Fruit fly (Drosophila melanogaster) whole organism, embryonic: ENCODE results near the gene CG42671.

Experiments used
- ATbp ChIP-seq: fragments of 200-800 bp; sonication (Bioruptor generic); optimal IDR thresholded peaks from 2 replicates; lab custom pipeline; 2017; ENCODE audit warnings: missing biosample characterization, mild to moderate bottlenecking, missing genetic modification characterization, missing genetic modification reagents
- Abd-B ChIP-seq: fragments of 200-800 bp; sonication (Bioruptor generic); optimal IDR thresholded peaks from 2 replicates; lab custom pipeline; 2018; ENCODE audit warnings: missing biosample characterization, mild to moderate bottlenecking, missing genetic modification characterization, moderate library complexity
- B-H1 ChIP-seq: fragments of 200-800 bp; sonication (Bioruptor generic); IDR thresholded peaks from 3 replicates; pipeline ENCODE4 v1.3.6; 2022; ENCODE audit warnings: missing biosample characterization, missing genetic modification characterization
- BtbVII ChIP-seq: fragments of 200-800 bp; sonication (Bioruptor generic); optimal IDR thresholded peaks from 3 replicates; lab custom pipeline; 2017; ENCODE audit warnings: missing biosample characterization, mild to moderate bottlenecking, missing genetic modification characterization
- CG10543 ChIP-seq: fragments of 200-800 bp; sonication (Bioruptor generic); optimal IDR thresholded peaks from 3 replicates; lab custom pipeline; 2017; ENCODE audit warnings: missing biosample characterization, mild to moderate bottlenecking, missing genetic modification characterization, moderate library complexity
- CG11696 ChIP-seq: fragments of 200-800 bp; sonication (Bioruptor generic); IDR thresholded peaks from 2 replicates; pipeline ENCODE4 v1.3.6; 2022; ENCODE audit warnings: missing biosample characterization, missing genetic modification characterization
- CG13123 ChIP-seq: fragments of 200-800 bp; sonication (Bioruptor generic); optimal IDR thresholded peaks from 2 replicates; lab custom pipeline; 2016; ENCODE audit warnings: missing biosample characterization, missing genetic modification characterization
- CG15696 ChIP-seq: fragments of 200-800 bp; sonication (Bioruptor generic); optimal IDR thresholded peaks from 2 replicates; lab custom pipeline; 2019; ENCODE audit warnings: missing biosample characterization, mild to moderate bottlenecking, missing genetic modification characterization, moderate library complexity
- CG17186 ChIP-seq: fragments of 200-800 bp; sonication (Bioruptor generic); optimal IDR thresholded peaks from 3 replicates; lab custom pipeline; 2017; ENCODE audit warnings: missing biosample characterization, missing genetic modification reagents, missing genetic modification characterization
- CG1832 ChIP-seq: fragments of 200-800 bp; sonication (Bioruptor generic); optimal IDR thresholded peaks from 2 replicates; lab custom pipeline; 2017; ENCODE audit warnings: missing biosample characterization, mild to moderate bottlenecking, missing genetic modification characterization, inconsistent platforms
- CG2875 ChIP-seq: fragments of 200-800 bp; sonication (Bioruptor generic); optimal IDR thresholded peaks from 2 replicates; lab custom pipeline; 2017; ENCODE audit warnings: missing biosample characterization, mild to moderate bottlenecking, missing genetic modification characterization, missing genetic modification reagents
- CG3847 ChIP-seq: fragments of 200-800 bp; sonication (Bioruptor generic); IDR thresholded peaks from 2 replicates; pipeline ENCODE4 v1.3.6; 2022; ENCODE audit warnings: missing biosample characterization, missing genetic modification characterization
- CG4360 ChIP-seq: fragments of 200-800 bp; sonication (Bioruptor generic); IDR thresholded peaks from 2 replicates; pipeline ENCODE4 v1.3.6; 2022; ENCODE audit warnings: missing biosample characterization, missing genetic modification characterization
- CG4404 ChIP-seq: fragments of 200-800 bp; sonication (Bioruptor generic); IDR thresholded peaks from 2 replicates; pipeline ENCODE4 v1.3.6; 2022; ENCODE audit warnings: missing biosample characterization, missing genetic modification characterization
- CG4424 ChIP-seq: fragments of 200-800 bp; sonication (Bioruptor generic); optimal IDR thresholded peaks from 3 replicates; lab custom pipeline; 2016; ENCODE audit warnings: missing biosample characterization, missing genetic modification characterization
- CG8089 ChIP-seq: fragments of 200-800 bp; sonication (Bioruptor generic); optimal IDR thresholded peaks from 3 replicates; lab custom pipeline; 2016; ENCODE audit warnings: missing biosample characterization, missing genetic modification characterization
- CG9609 ChIP-seq: fragments of 200-800 bp; sonication (Bioruptor generic); optimal IDR thresholded peaks from 3 replicates; lab custom pipeline; 2016; ENCODE audit warnings: missing biosample characterization, missing genetic modification characterization
- CG9932 ChIP-seq: fragments of 200-800 bp; sonication (Bioruptor generic); IDR thresholded peaks from 2 replicates; pipeline ENCODE4 v1.3.6; 2022; ENCODE audit warnings: missing biosample characterization, missing genetic modification characterization
- D ChIP-seq, 2 experiments: fragments of 200-800 bp in 1 of 2; fragments of >200 bp in 1 of 2; sonication (Bioruptor generic) in 1 of 2; optimal IDR thresholded peaks; 2 replicates in 1 of 2; 3 replicates in 1 of 2; lab custom pipeline; 2017; ENCODE audit warnings: mild to moderate bottlenecking in 1 of 2, missing biosample characterization in 1 of 2, missing genetic modification characterization in 1 of 2, missing genetic modification reagents in 1 of 2
- Dfd ChIP-seq, 2 experiments: fragments of >200 bp; optimal IDR thresholded peaks; 2 replicates each; lab custom pipeline; 2017; ENCODE audit warnings: missing biosample characterization in 2 of 2, missing genetic modification characterization in 2 of 2
- Drgx ChIP-seq: fragments of 200-800 bp; sonication (Bioruptor generic); IDR thresholded peaks from 2 replicates; pipeline ENCODE4 v1.3.6; 2022; ENCODE audit warnings: missing biosample characterization, missing genetic modification characterization
- E2f1 ChIP-seq: fragments of 200-800 bp; sonication (Bioruptor generic); IDR thresholded peaks from 2 replicates; pipeline ENCODE4 v1.3.6; 2022; ENCODE audit warnings: missing biosample characterization, missing genetic modification characterization
- ERR ChIP-seq: fragments of 200-800 bp; sonication (Bioruptor generic); optimal IDR thresholded peaks from 2 replicates; lab custom pipeline; 2016; ENCODE audit warnings: missing biosample characterization, missing genetic modification characterization
- GATAe ChIP-seq: fragments of 200-800 bp; sonication (Bioruptor generic); conservative IDR thresholded peaks from 2 replicates; pipeline ENCODE4 v1.3.6; 2022; ENCODE audit warnings: missing biosample characterization, missing genetic modification characterization
- Gsc ChIP-seq: fragments of 200-800 bp; sonication (Bioruptor generic); IDR thresholded peaks from 2 replicates; pipeline ENCODE4 v1.3.6; 2022; ENCODE audit warnings: missing biosample characterization, missing genetic modification characterization
- Hr3 ChIP-seq: fragments of 200-800 bp; sonication (Bioruptor generic); optimal IDR thresholded peaks from 3 replicates; lab custom pipeline; 2016; ENCODE audit warnings: missing biosample characterization, missing genetic modification characterization
- Hr51 ChIP-seq, 2 experiments: fragments of 200-800 bp; sonication (Bioruptor generic); optimal IDR thresholded peaks; 2 replicates in 1 of 2; 3 replicates in 1 of 2; lab custom pipeline; 2016 to 2018; ENCODE audit warnings: missing biosample characterization in 2 of 2, missing genetic modification characterization in 2 of 2, mild to moderate bottlenecking in 1 of 2, moderate library complexity in 1 of 2
- Hr78 ChIP-seq, 2 experiments: fragments of 200-800 bp in 1 of 2; fragments of >200 bp in 1 of 2; sonication (Bioruptor generic) in 1 of 2; optimal IDR thresholded peaks; 2 replicates each; lab custom pipeline; 2017 to 2019; ENCODE audit warnings: missing biosample characterization in 2 of 2, missing genetic modification characterization in 2 of 2, mild to moderate bottlenecking in 1 of 2, moderate library complexity in 1 of 2
- Mes4 ChIP-seq: fragments of 200-800 bp; sonication (Bioruptor generic); optimal IDR thresholded peaks from 2 replicates; lab custom pipeline; 2016; ENCODE audit warnings: missing biosample characterization, missing genetic modification characterization
- NC2α ChIP-seq: fragments of 200-800 bp; sonication (Bioruptor generic); optimal IDR thresholded peaks from 2 replicates; lab custom pipeline; 2016; ENCODE audit warnings: missing biosample characterization, missing genetic modification characterization
- Rx ChIP-seq: fragments of 200-800 bp; sonication (Bioruptor generic); IDR thresholded peaks from 2 replicates; pipeline ENCODE4 v1.3.6; 2022; ENCODE audit warnings: missing biosample characterization, missing genetic modification characterization
- Six4 ChIP-seq: fragments of 200-800 bp; sonication (Bioruptor generic); optimal IDR thresholded peaks from 2 replicates; lab custom pipeline; 2016; ENCODE audit warnings: missing biosample characterization, missing genetic modification characterization
- Spps ChIP-seq: fragments of 200-800 bp; sonication (Bioruptor generic); optimal IDR thresholded peaks from 2 replicates; lab custom pipeline; 2018; ENCODE audit warnings: missing biosample characterization, mild to moderate bottlenecking, missing genetic modification characterization
- ato ChIP-seq: fragments of 200-800 bp; sonication (Bioruptor generic); IDR thresholded peaks from 2 replicates; pipeline ENCODE4 v1.3.6; 2022; ENCODE audit warnings: missing biosample characterization, missing genetic modification characterization; ENCODE audit not compliant: partially characterized antibody
- bbx ChIP-seq: fragments of 200-800 bp; sonication (Bioruptor generic); IDR thresholded peaks from 2 replicates; pipeline ENCODE4 v1.3.6; 2022; ENCODE audit warnings: missing biosample characterization, missing genetic modification characterization; ENCODE audit not compliant: partially characterized antibody
- bigmax ChIP-seq: fragments of 200-800 bp; sonication (Bioruptor generic); optimal IDR thresholded peaks from 2 replicates; lab custom pipeline; 2018; ENCODE audit warnings: missing biosample characterization, mild to moderate bottlenecking, missing genetic modification characterization
- dm ChIP-seq: fragments of 200-800 bp; sonication (Bioruptor generic); optimal IDR thresholded peaks from 3 replicates; lab custom pipeline; 2016; ENCODE audit warnings: missing biosample characterization, missing genetic modification characterization
- eyg ChIP-seq: fragments of 200-800 bp; sonication (Bioruptor generic); optimal IDR thresholded peaks from 3 replicates; lab custom pipeline; 2016; ENCODE audit warnings: missing biosample characterization, missing genetic modification characterization
- fru ChIP-seq: fragments of >200 bp; optimal IDR thresholded peaks from 2 replicates; lab custom pipeline; 2017
- hb ChIP-seq: fragments of 200-800 bp; sonication (Bioruptor generic); IDR thresholded peaks from 3 replicates; pipeline ENCODE4 v1.3.6; 2022; ENCODE audit warnings: missing biosample characterization, missing genetic modification characterization; ENCODE audit not compliant: partially characterized antibody
- ind ChIP-seq: fragments of 200-800 bp; sonication (Bioruptor generic); optimal IDR thresholded peaks from 3 replicates; lab custom pipeline; 2016; ENCODE audit warnings: missing biosample characterization, missing genetic modification characterization
- lilli ChIP-seq: fragments of 200-800 bp; sonication (Bioruptor generic); optimal IDR thresholded peaks from 3 replicates; lab custom pipeline; 2016; ENCODE audit warnings: missing biosample characterization, missing genetic modification characterization
- pzg ChIP-seq: fragments of 200-800 bp; sonication (Bioruptor generic); optimal IDR thresholded peaks from 3 replicates; lab custom pipeline; 2018; ENCODE audit warnings: missing biosample characterization, mild to moderate bottlenecking, missing genetic modification characterization, moderate library complexity
- sc ChIP-seq, 3 experiments: fragments of >200 bp in 2 of 3; fragments of 200-800 bp in 1 of 3; sonication (Bioruptor generic) in 1 of 3; optimal IDR thresholded peaks; 2 replicates in 2 of 3; 3 replicates in 1 of 3; lab custom pipeline; 2017; ENCODE audit warnings: mild to moderate bottlenecking in 1 of 3, missing biosample characterization in 1 of 3, missing genetic modification characterization in 1 of 3, missing genetic modification reagents in 1 of 3
- schlank ChIP-seq: fragments of 200-800 bp; sonication (Bioruptor generic); optimal IDR thresholded peaks from 2 replicates; lab custom pipeline; 2018; ENCODE audit warnings: missing biosample characterization, mild to moderate bottlenecking, missing genetic modification characterization
- sens-2 ChIP-seq: fragments of 200-800 bp; sonication (Bioruptor generic); IDR thresholded peaks from 2 replicates; pipeline ENCODE4 v1.3.6; 2022; ENCODE audit warnings: missing biosample characterization, missing genetic modification characterization
- sima ChIP-seq: fragments of 200-800 bp; sonication (Bioruptor generic); optimal IDR thresholded peaks from 2 replicates; lab custom pipeline; 2016; ENCODE audit warnings: missing biosample characterization, missing genetic modification characterization
- sob ChIP-seq: fragments of 200-800 bp; sonication (Bioruptor generic); IDR thresholded peaks from 2 replicates; pipeline ENCODE4 v1.3.6; 2022; ENCODE audit warnings: missing biosample characterization, missing genetic modification characterization

CG42671 gene

dm6 chr3L:11256147-11256971 is 42.1 kb downstream of the CG42671 start (continued):
- TF ChIP-seq CG17186, result peak; percentile 30
- TF ChIP-seq Rx (GFP tag; lab: Robert Waterston, UW), result peak; percentile 57
- peak; percentile 72 for TF ChIP-seq CG2875
- TF ChIP-seq Spps, result peak; percentile 49
- no peak for TF ChIP-seq NC2α (GFP tag; lab: Kevin White, UChicago)
- peak in 1 of 2 experiments; percentile 50 for TF ChIP-seq Hr78 (GFP tag; optimal IDR thresholded peaks at IDR 0.05; lab: Kevin White, UChicago)
- TF ChIP-seq Mes4 (GFP tag; lab: Kevin White, UChicago), result no peak
- TF ChIP-seq sens-2 (GFP tag; lab: Robert Waterston, UW), result no peak
- TF ChIP-seq Dfd (GFP tag; optimal IDR thresholded peaks at IDR 0.05; lab: Kevin White, UChicago), result no peak
- TF ChIP-seq B-H1 (GFP tag; lab: Robert Waterston, UW), result peak; percentile 40; the same call in 2 of the 3 replicates
- peak; percentile 75 for TF ChIP-seq ind (GFP tag; lab: Kevin White, UChicago)
- TF ChIP-seq BtbVII, result peak; percentile 72
- TF ChIP-seq dm, result no peak
- TF ChIP-seq schlank (tag; lab: Kevin White, UChicago), result peak; percentile 24
- TF ChIP-seq sob (GFP tag; lab: Robert Waterston, UW), result peak; percentile 79
- peak; percentile 72 for TF ChIP-seq bbx (GFP tag; lab: Robert Waterston, UW)
- TF ChIP-seq Abd-B (GFP tag; lab: Kevin White, UChicago), result peak; percentile 63
- TF ChIP-seq hb (GFP tag; lab: Robert Waterston, UW), result no peak
- TF ChIP-seq E2f1 (GFP tag; lab: Robert Waterston, UW), result peak; percentile 62
- TF ChIP-seq Six4, result peak; percentile 67
- no peak for TF ChIP-seq ato (GFP tag; lab: Robert Waterston, UW)
- peak; percentile 79 for TF ChIP-seq CG9932 (GFP tag; lab: Robert Waterston, UW)
- TF ChIP-seq CG4424 (GFP tag; lab: Kevin White, UChicago), result peak; percentile 86
- no peak for TF ChIP-seq sc (optimal IDR thresholded peaks at IDR 0.05; lab: Kevin White, UChicago)
- peak; percentile 79 for TF ChIP-seq sc (GFP tag; optimal IDR thresholded peaks at IDR 0.05; lab: Kevin White, UChicago)
- TF ChIP-seq CG11696, result peak; percentile 60
- TF ChIP-seq CG10543, result peak; percentile 73
- TF ChIP-seq D (optimal IDR thresholded peaks at IDR 0.05; lab: Kevin White, UChicago), result no peak
- TF ChIP-seq D (GFP tag; optimal IDR thresholded peaks at IDR 0.05; lab: Kevin White, UChicago), result peak; percentile 90
- TF ChIP-seq CG9609, result peak; percentile 33
- peak; percentile 59 for TF ChIP-seq CG3847 (GFP tag; lab: Robert Waterston, UW)
- TF ChIP-seq CG1832 (GFP tag; lab: Kevin White, UChicago), result no peak
- TF ChIP-seq ERR (GFP tag; lab: Kevin White, UChicago), result no peak
- TF ChIP-seq Drgx (GFP tag; lab: Robert Waterston, UW), result peak; percentile 81
- no peak; the same call in 1 of the 2 replicates for TF ChIP-seq CG4404 (GFP tag; lab: Robert Waterston, UW)
- peak; percentile 49 for TF ChIP-seq CG13123 (GFP tag; lab: Kevin White, UChicago)
- peak; percentile 64 for TF ChIP-seq ATbp
- TF ChIP-seq Hr3 (GFP tag; lab: Kevin White, UChicago), result peak; percentile 80
- peak; percentile 20 for TF ChIP-seq CG8089 (GFP tag; lab: Kevin White, UChicago)
- no peak for TF ChIP-seq fru (lab: Kevin White, UChicago)
- TF ChIP-seq CG15696 (tag; lab: Kevin White, UChicago), result peak; percentile 78
- TF ChIP-seq pzg (GFP tag; lab: Kevin White, UChicago), result no peak
- no peak for TF ChIP-seq sima
- no peak for TF ChIP-seq Gsc (GFP tag; lab: Robert Waterston, UW)
- peak; percentile 44; the same call in 1 of the 2 replicates for TF ChIP-seq CG4360
- TF ChIP-seq bigmax (GFP tag; lab: Kevin White, UChicago), result no peak
- peak; percentile 17 for TF ChIP-seq eyg (GFP tag; lab: Kevin White, UChicago)
- peak in 1 of 2 experiments; percentile 84 for TF ChIP-seq Hr51 (GFP tag; optimal IDR thresholded peaks at IDR 0.05; lab: Kevin White, UChicago)
- peak; percentile 62 for TF ChIP-seq lilli (GFP tag; lab: Kevin White, UChicago)
- no peak for TF ChIP-seq GATAe (GFP tag; lab: Robert Waterston, UW)
